Worm (Caenorhabditis elegans) whole organism, midembryonic: ENCODE data around the gene F41G3.19.

ENCODE experiments used
- T22C8.4 ChIP-seq: fragments of 200-800 bp; sonication (Bioruptor generic); IDR thresholded peaks from 2 replicates; pipeline ENCODE4 v1.3.6; 2022; ENCODE audit warnings: missing genetic modification characterization, missing compliant biosample characterization
- cog-1 ChIP-seq: sonication (generic microtip); optimal IDR thresholded peaks from 2 replicates; lab custom pipeline; 2016; ENCODE audit warnings: missing genetic modification characterization, missing compliant biosample characterization
- flt-1 ChIP-seq: fragments of 200-800 bp; sonication (Bioruptor generic); IDR thresholded peaks from 2 replicates; pipeline ENCODE4 v1.3.6; 2022; ENCODE audit warnings: missing genetic modification characterization, missing compliant biosample characterization
- klf-2 ChIP-seq: fragments of 200-800 bp; sonication (Bioruptor generic); conservative IDR thresholded peaks from 2 replicates; pipeline ENCODE4 v1.3.6; 2022; ENCODE audit warnings: missing genetic modification reagents, missing genetic modification characterization, missing compliant biosample characterization
- med-1 ChIP-seq: sonication (generic microtip); optimal IDR thresholded peaks from 2 replicates; lab custom pipeline; 2017; ENCODE audit warnings: missing genetic modification characterization, mild to moderate bottlenecking, missing compliant biosample characterization, antibody characterized with exemption, missing genetic modification reagents; ENCODE audit not compliant: insufficient read depth
- ref-1 ChIP-seq: fragments of 200-800 bp; sonication (Bioruptor generic); conservative IDR thresholded peaks from 2 replicates; pipeline ENCODE4 v1.3.6; 2022; ENCODE audit warnings: missing genetic modification reagents, missing genetic modification characterization, missing compliant biosample characterization
- tab-1 ChIP-seq: fragments of 200-800 bp; sonication (Bioruptor generic); IDR thresholded peaks from 2 replicates; pipeline ENCODE4 v1.3.6; 2022; ENCODE audit warnings: missing genetic modification characterization, missing compliant biosample characterization
- ztf-23 ChIP-seq: fragments of 200-800 bp; sonication (Bioruptor generic); IDR thresholded peaks from 2 replicates; pipeline ENCODE4 v1.3.6; 2022; ENCODE audit warnings: missing genetic modification reagents, missing genetic modification characterization, missing compliant biosample characterization
- ztf-29 ChIP-seq: fragments of 200-800 bp; sonication (Bioruptor generic); IDR thresholded peaks from 2 replicates; pipeline ENCODE4 v1.3.6; 2022; ENCODE audit warnings: missing genetic modification reagents, missing genetic modification characterization, missing compliant biosample characterization

The F41G3.19 gene

DNA sequence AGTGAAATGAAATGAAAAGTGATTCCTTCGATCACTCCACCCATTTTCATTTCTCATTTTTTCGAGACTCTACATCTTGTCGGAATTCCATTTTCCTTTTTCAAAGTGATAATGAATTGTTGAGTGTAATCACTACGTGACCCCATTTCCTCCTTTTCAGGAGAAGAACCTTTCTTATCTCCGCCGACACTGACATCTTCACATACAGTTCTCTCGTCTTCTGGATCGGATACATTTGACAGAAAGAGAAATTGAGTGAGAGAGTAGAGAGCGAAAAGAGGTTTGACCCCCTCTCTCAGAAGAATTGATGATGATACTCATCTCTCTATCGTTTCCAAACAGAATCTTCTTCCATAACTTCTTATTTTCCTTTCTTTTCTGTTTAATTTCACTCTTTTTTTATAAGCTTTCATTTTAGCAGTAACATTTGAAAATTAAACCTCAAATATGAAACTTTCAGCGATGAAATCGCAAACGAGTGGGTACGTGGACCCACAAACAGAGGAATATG, 38.0 kb downstream of the F41G3.19 start, which contains the start of gene dpy-2:
dpy-2 (plus strand) TSS at position 461 of the 511 bp plus-strand sequence.
- TF ChIP-seq ztf-23 (GFP tag; lab: Robert Waterston, UW): no peak
- TF ChIP-seq ztf-29: no peak
- no peak for TF ChIP-seq tab-1 (GFP tag; lab: Robert Waterston, UW)

DNA sequence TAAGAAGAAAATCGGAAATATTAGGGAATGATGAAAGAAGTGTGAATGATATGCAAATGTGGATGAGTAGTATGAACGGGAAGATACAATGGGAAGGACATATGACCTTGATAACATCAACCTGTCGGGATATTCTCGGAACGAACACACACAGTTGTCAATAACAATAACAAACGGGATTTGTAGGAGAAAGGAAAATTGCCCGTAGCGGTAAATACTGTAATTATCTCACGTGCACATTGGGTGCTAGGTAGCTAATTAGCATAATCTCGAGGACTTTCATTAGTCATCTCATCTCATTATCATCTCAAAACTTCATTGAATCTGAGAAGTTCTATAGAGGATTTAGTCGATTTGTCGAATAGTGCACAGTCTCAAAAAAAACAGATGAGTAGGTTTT, 38.9 kb downstream of the F41G3.19 start:
- TF ChIP-seq ztf-23 (GFP tag; lab: Robert Waterston, UW): no peak
- TF ChIP-seq flt-1: no peak
- TF ChIP-seq ref-1: no peak
- TF ChIP-seq klf-2 (GFP tag; lab: Robert Waterston, UW): no peak
- no peak for TF ChIP-seq tab-1 (GFP tag; lab: Robert Waterston, UW)

DNA sequence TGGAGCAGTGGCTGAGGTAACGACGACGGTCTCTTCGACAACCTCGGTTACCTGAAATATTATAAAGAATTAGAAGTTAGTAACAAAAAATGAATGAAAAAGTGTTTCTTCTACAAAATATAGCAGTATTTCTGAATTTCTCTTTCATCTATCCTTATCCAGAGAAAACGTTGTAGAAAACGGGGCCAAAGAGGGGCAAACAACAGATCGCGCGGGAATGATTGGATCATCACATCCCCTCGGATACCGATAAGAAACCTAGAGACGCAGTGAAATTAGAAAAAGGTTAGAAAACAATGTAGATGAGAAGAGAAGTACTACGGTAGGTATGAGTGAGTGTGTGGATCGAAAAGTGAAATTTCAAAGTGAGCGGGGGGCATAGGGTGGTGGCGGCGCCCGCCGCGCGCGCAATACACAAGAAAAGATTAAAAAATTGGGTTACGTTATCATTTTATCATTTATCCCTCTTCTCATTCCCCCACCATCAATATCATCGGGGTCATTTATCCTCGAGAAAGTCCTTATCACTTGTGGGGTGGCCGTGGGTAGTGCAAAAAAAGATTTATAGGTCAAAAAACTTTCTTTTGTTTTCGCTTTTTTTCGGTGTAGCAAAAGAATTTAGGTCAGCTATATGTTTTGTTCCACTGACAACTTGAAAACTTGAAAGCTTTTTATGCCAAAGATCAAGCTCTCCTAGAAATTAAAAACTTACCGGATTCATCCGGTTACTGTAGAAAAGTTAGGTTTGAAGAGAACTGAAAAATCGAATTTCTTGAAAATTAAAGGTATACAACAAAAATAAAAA, 39.5 kb downstream of the F41G3.19 start, which contains the start of the genes dpy-10 and T14B4.19:
dpy-10 (minus strand) TSS at position 51 of the 805 bp plus-strand sequence.
T14B4.19 (minus strand) TSS at position 755 of the 805 bp plus-strand sequence.
- TF ChIP-seq ref-1: no peak
- TF ChIP-seq cog-1 (tag; lab: Kevin White, UChicago): no peak
- no peak for TF ChIP-seq ztf-23 (GFP tag; lab: Robert Waterston, UW)
- no peak for TF ChIP-seq med-1 (GFP tag; lab: Kevin White, UChicago)
- TF ChIP-seq klf-2 (GFP tag; lab: Robert Waterston, UW): no peak
- no peak for TF ChIP-seq tab-1 (GFP tag; lab: Robert Waterston, UW)
- no peak for TF ChIP-seq flt-1
- no peak for TF ChIP-seq ztf-29
- TF ChIP-seq T22C8.4 (GFP tag; lab: Robert Waterston, UW): no peak

DNA sequence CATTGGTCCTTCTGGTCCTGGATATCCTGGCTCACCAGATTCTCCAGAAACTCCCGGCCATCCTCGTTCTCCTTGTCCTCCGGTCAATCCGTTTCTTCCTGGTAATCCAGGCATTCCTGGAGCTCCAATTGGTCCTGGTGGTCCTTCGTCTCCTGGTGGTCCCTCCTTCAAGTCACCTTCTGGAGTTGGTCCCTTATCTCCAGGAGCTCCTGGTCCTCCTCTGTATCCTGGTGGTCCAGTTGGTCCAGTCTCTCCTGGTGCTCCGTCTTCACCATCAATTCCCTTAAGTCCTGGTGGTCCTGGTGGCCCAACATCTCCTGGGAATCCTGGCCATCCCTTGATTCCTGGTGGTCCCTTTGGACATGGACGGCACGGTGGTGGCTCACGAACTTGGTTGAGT, 41.3 kb downstream of the F41G3.19 start:
- TF ChIP-seq ztf-23 (GFP tag; lab: Robert Waterston, UW) (no peak; the same call in 1 of the 2 replicates), T22C8.4 (GFP tag; lab: Robert Waterston, UW) (no peak), med-1 (GFP tag; lab: Kevin White, UChicago) (no peak), klf-2 (GFP tag; lab: Robert Waterston, UW) (no peak), ref-1 (no peak), cog-1 (tag; lab: Kevin White, UChicago) (no peak), ztf-29 (no peak), tab-1 (GFP tag; lab: Robert Waterston, UW) (no peak), flt-1 (no peak)

DNA sequence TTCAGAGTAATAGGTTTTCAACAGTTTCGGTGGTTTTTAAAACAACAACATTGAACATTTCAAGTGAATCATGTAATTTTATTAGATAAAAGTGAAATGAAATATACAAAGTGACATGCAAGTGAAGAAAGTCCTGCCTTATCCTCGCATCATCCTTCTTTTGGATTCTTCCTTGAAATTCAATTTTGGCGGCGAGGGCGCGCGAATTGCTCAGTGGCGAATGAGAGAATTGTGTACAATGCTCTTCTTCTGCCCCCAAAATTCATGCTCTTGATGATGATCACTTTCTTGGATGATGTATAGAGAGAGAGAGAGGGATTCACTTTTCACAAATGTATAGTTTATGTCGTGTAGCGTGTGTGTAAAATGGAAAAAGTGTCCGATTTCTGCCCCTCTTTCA, 42.2 kb downstream of the F41G3.19 start:
- TF ChIP-seq cog-1 (tag; lab: Kevin White, UChicago) (no peak), ztf-29 (no peak), flt-1 (no peak)

DNA sequence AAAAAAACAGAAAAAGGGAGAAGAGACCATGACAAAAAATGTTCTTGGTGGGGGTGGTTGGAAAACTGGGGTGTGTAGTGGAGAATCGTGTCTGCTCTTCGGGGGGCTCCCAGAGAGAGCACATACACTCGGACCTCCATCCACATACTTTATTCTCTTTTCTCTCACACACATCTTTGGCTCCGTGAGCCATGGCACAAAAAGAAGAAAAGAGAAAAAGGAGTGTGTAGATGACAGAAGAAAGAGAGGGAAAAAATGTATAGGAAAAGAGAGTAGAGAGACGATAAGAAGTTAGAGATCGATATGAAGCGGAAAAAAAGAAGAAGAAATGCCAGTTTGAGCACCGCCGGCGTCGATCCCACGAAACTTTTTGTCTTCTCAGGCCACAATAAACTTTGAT, 42.9 kb downstream of the F41G3.19 start:
- TF ChIP-seq ref-1: no peak

DNA sequence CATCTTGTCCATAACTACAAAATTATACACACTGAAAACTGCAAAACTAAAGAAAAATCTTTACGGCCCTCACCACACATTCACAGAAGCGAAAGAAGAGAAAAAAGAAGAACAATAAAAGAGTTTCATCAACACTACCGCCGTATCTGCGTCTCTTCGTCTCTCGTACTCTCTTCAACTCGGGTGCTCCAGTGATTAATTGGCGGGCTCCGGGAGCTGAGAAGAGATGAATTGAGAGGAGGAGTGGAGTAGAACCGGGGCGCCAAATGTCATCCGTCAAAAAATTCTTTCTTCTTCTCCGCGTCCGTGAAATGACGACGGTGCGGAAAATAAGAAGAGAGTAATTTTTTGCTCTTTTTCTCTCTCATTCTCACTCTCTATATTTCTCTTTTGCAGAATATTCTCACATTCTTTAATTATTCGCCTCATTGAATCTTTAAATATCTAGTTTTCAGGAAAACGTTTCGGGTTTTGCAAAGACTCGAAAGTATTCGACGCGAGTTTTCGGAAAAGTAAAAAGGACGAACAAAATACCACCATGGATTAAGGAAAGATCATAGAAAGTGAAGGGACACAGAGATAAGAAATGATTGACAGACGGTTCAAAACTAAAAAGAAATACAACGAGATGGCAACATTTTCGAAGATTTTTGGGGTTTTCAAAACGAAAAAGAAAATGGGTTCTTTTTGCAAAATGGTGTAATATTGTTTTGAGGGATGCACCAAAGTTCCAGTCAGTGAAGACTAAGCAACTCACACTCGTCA, 44.2 kb downstream of the F41G3.19 start:
- TF ChIP-seq ztf-23 (GFP tag; lab: Robert Waterston, UW) (no peak), flt-1 (no peak), med-1 (GFP tag; lab: Kevin White, UChicago) (no peak), tab-1 (GFP tag; lab: Robert Waterston, UW) (no peak), klf-2 (GFP tag; lab: Robert Waterston, UW) (no peak)

DNA sequence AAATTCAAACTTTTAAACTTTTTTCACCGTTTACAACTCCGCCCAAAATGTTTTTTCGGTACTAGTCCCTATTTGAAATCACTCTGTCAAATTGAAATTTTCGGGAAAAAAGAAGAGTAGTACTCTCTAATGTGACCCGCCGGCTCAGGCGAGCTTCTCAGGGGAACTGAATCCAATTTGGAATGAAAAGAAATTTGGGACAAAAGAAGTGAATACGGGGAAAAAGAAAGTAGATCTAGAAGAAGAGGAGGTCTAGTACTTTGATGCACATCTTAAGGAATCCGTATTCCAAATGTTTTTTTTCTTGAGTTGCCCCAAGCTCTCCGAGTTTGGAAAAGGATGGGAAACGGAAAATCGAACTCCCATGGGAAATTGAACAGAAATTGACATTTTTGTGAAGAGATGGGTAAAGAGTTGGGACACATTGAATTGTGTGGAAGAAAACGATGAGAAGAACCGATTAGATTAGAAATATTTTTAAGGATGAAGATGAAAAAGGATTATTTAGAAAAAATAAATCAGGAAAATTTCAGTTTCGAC, 45.3 kb downstream of the F41G3.19 start:
- TF ChIP-seq flt-1 (no peak), T22C8.4 (GFP tag; lab: Robert Waterston, UW) (no peak), med-1 (GFP tag; lab: Kevin White, UChicago) (no peak), cog-1 (tag; lab: Kevin White, UChicago) (no peak), ref-1 (no peak), ztf-29 (no peak)

DNA sequence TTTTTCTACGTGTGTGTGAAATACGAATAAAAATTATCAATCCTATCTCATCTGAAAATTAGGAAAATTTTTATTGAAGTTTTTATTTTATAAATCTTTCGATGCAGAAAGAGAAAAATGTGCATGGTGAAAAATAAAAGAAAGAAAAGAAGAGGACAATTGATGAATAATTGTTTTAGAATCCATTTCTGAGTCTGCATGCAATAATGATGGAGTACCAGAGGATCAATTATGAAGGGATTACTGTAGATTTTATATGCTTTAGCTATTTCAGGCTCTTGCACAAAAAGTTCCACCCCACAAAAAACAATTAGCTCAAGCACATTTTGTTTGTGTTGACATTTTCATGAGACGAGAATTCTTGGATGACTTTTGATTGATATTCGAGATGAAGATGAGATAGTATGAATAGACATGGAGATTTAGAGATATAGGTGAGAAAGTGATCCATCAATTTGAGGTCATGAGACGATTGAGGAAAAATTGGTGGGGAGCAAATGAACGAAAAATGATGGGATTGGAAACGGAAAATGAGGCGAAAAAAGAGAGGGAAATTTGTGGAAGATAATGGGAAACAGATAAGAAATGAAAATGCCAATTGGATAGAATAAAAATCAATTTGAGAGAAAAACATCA, 46.2 kb downstream of the F41G3.19 start, which contains the start of gene rpy-1:
rpy-1 (minus strand) TSS at position 51 of the 636 bp plus-strand sequence.
- no peak for TF ChIP-seq klf-2 (GFP tag; lab: Robert Waterston, UW)
- TF ChIP-seq flt-1: no peak
- TF ChIP-seq T22C8.4 (GFP tag; lab: Robert Waterston, UW): no peak
